Fruit fly (Drosophila melanogaster) whole organism, pupa: Measurements from ENCODE around the gene Gk2.

Experiments
- CG10348 ChIP-seq: fragments of 200-800 bp; sonication (Bioruptor generic); IDR thresholded peaks from 2 replicates; pipeline ENCODE4 v1.3.6; 2022; ENCODE audit warnings: missing biosample characterization, missing genetic modification characterization
- CG12605 ChIP-seq: fragments of 200-800 bp; sonication (Bioruptor generic); IDR thresholded peaks from 2 replicates; pipeline ENCODE4 v1.3.6; 2022; ENCODE audit warnings: missing biosample characterization, missing genetic modification characterization
- CG13204 ChIP-seq: fragments of 200-800 bp; sonication (Bioruptor generic); optimal IDR thresholded peaks from 2 replicates; lab custom pipeline; 2018; ENCODE audit warnings: missing biosample characterization, mild to moderate bottlenecking, missing genetic modification characterization, moderate library complexity
- CG14655 ChIP-seq: fragments of 200-800 bp; sonication (Bioruptor generic); optimal IDR thresholded peaks from 3 replicates; lab custom pipeline; 2017; ENCODE audit warnings: mild to moderate bottlenecking, missing biosample characterization, missing genetic modification reagents, missing genetic modification characterization
- CG15710 ChIP-seq: fragments of 200-800 bp; sonication (Bioruptor generic); optimal IDR thresholded peaks from 2 replicates; lab custom pipeline; 2018; ENCODE audit warnings: missing biosample characterization, mild to moderate bottlenecking, missing genetic modification characterization, moderate library complexity
- CG17806 ChIP-seq: fragments of 200-800 bp; sonication (Bioruptor generic); optimal IDR thresholded peaks from 2 replicates; lab custom pipeline; 2018; ENCODE audit warnings: missing biosample characterization, mild to moderate bottlenecking, missing genetic modification characterization, moderate library complexity
- CG32121 ChIP-seq: fragments of 200-800 bp; sonication (Bioruptor generic); IDR thresholded peaks from 2 replicates; pipeline ENCODE4 v1.3.6; 2022; ENCODE audit warnings: missing biosample characterization, missing genetic modification characterization
- CG34367 ChIP-seq: fragments of 200-800 bp; sonication (Bioruptor generic); optimal IDR thresholded peaks from 2 replicates; lab custom pipeline; 2018; ENCODE audit warnings: missing biosample characterization, mild to moderate bottlenecking, missing genetic modification characterization
- CG4496 ChIP-seq: fragments of 200-800 bp; sonication (Bioruptor generic); IDR thresholded peaks from 3 replicates; pipeline ENCODE4 v1.3.6; 2022; ENCODE audit warnings: missing biosample characterization, missing genetic modification characterization
- CG8159 ChIP-seq: fragments of 200-800 bp; sonication (Bioruptor generic); optimal IDR thresholded peaks from 3 replicates; lab custom pipeline; 2018; ENCODE audit warnings: missing biosample characterization, mild to moderate bottlenecking, missing genetic modification characterization, moderate library complexity
- CG8301 ChIP-seq: fragments of 200-800 bp; sonication (Bioruptor generic); optimal IDR thresholded peaks from 2 replicates; lab custom pipeline; 2018; ENCODE audit warnings: missing biosample characterization, mild to moderate bottlenecking, missing genetic modification characterization
- CG9948 ChIP-seq: fragments of 200-800 bp; sonication (Bioruptor generic); optimal IDR thresholded peaks from 2 replicates; lab custom pipeline; 2018; ENCODE audit warnings: missing biosample characterization, mild to moderate bottlenecking, missing genetic modification characterization, moderate library complexity
- D1 ChIP-seq: fragments of 200-800 bp; sonication (Bioruptor generic); optimal IDR thresholded peaks from 2 replicates; lab custom pipeline; 2018; ENCODE audit warnings: missing biosample characterization, mild to moderate bottlenecking, missing genetic modification characterization, moderate library complexity
- EcR ChIP-seq: fragments of 200-800 bp; sonication (Bioruptor generic); optimal IDR thresholded peaks from 3 replicates; lab custom pipeline; 2019; ENCODE audit warnings: missing biosample characterization, missing genetic modification characterization, mild to moderate bottlenecking, moderate library complexity, missing genetic modification reagents
- Ets98B ChIP-seq: fragments of 200-800 bp; sonication (Bioruptor generic); IDR thresholded peaks from 2 replicates; pipeline ENCODE4 v1.3.6; 2022; ENCODE audit warnings: missing biosample characterization, missing genetic modification characterization
- Pif1A ChIP-seq: fragments of 200-800 bp; sonication (Bioruptor generic); optimal IDR thresholded peaks from 3 replicates; lab custom pipeline; 2016; ENCODE audit warnings: missing biosample characterization, missing genetic modification characterization
- Pif1B ChIP-seq: fragments of 200-800 bp; sonication (Bioruptor generic); optimal IDR thresholded peaks from 3 replicates; lab custom pipeline; 2016; ENCODE audit warnings: missing biosample characterization, missing genetic modification characterization
- Snoo ChIP-seq: fragments of 200-800 bp; sonication (Bioruptor generic); optimal IDR thresholded peaks from 3 replicates; lab custom pipeline; 2017; ENCODE audit warnings: missing biosample characterization, mild to moderate bottlenecking, missing genetic modification characterization, inconsistent platforms
- fd96Ca ChIP-seq: fragments of 200-800 bp; sonication (Bioruptor generic); IDR thresholded peaks from 3 replicates; pipeline ENCODE4 v1.3.6; 2022; ENCODE audit warnings: missing biosample characterization, missing genetic modification characterization
- gl ChIP-seq: fragments of 200-800 bp; sonication (Bioruptor generic); optimal IDR thresholded peaks from 2 replicates; lab custom pipeline; 2018; ENCODE audit warnings: missing biosample characterization, mild to moderate bottlenecking, missing genetic modification characterization
- rn ChIP-seq: fragments of 200-800 bp; sonication (Bioruptor generic); IDR thresholded peaks from 2 replicates; pipeline ENCODE4 v1.3.6; 2022; ENCODE audit warnings: missing biosample characterization, missing genetic modification characterization

The Gk2 gene

DNA sequence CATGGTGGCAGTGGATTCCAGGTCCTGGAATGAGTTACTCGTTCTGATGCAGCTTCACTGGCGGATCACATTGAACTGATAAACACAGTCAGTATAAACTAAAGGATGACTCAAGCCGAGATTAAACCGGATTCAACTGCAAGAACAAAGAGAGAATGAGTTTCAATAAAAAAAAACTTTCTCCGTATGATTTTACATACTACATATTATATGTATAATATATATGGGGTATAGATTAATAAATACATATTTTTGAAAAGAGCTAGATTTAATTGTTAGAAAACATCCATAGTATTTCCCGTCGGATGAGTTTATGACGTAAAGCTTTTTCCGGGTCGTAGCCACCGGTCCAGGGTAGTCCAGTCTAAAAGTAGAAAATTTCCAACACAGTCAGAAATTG is 14.1 kb upstream of the Gk2 start, which contains the start of gene CG12035:
Gene CG12035, plus strand, starts transcription at position 301 of the 400 bp plus-strand sequence.
- TF ChIP-seq CG32121, result no peak
- TF ChIP-seq D1 (tag; lab: Kevin White, UChicago), result no peak
- no peak for TF ChIP-seq fd96Ca (GFP tag; lab: Robert Waterston, UW)
- no peak for TF ChIP-seq CG4496 (GFP tag; lab: Robert Waterston, UW)
- TF ChIP-seq CG17806, result no peak
- TF ChIP-seq CG14655 (GFP tag; lab: Kevin White, UChicago), result no peak
- no peak for TF ChIP-seq CG12605

DNA sequence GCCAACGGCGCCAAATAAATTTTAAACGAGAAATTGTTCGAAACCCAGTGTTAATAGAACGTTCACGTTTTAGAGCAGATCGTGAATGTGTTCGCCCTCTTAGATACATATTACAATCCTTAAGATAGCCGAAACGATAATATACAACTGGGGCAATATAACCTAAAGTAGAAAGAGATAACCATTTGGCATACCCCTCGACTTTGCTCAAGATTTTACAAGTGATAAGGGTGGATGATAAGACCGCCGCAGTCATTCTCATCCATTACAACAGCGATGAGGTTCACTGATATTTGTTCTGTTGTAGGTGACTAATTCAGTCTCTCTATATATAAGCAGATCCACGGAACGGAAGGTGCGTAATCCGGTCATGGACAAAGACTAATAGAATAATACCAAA is 11.5 kb upstream of the Gk2 start:
- TF ChIP-seq fd96Ca (GFP tag; lab: Robert Waterston, UW), result no peak
- no peak for TF ChIP-seq Pif1A (GFP tag; lab: Kevin White, UChicago)
- TF ChIP-seq CG15710, result no peak
- no peak for TF ChIP-seq Snoo (tag; lab: Kevin White, UChicago)
- no peak for TF ChIP-seq CG8159 (tag; lab: Kevin White, UChicago)
- TF ChIP-seq EcR (GFP tag; lab: Kevin White, UChicago), result peak; percentile 9
- TF ChIP-seq CG4496 (GFP tag; lab: Robert Waterston, UW), result no peak

DNA sequence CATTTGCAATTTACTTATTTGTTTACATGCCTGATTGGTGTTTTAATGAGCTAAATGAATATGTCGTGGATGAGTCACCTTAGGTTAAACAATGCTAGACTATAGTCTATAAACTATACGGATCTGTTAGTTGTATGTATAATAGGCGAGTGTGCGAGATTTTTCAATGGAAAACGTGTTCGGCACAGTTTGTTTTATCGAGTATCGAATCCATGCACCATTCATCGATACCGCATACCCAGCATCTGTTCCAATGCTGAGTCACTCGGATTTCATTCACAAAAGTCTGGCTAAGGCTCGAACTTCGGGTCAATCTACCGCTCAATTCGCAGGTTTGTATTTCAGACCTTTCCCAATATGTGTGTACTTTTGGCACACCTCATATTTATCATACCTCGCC is 10.8 kb upstream of the Gk2 start:
- no peak for TF ChIP-seq CG8159 (tag; lab: Kevin White, UChicago)
- no peak for TF ChIP-seq CG32121
- TF ChIP-seq Snoo (tag; lab: Kevin White, UChicago), result no peak
- no peak for TF ChIP-seq Pif1A (GFP tag; lab: Kevin White, UChicago)
- no peak for TF ChIP-seq CG4496 (GFP tag; lab: Robert Waterston, UW)
- no peak for TF ChIP-seq CG12605
- no peak for TF ChIP-seq CG8301
- TF ChIP-seq CG17806, result no peak
- no peak for TF ChIP-seq Ets98B
- TF ChIP-seq CG14655 (GFP tag; lab: Kevin White, UChicago), result no peak
- TF ChIP-seq fd96Ca (GFP tag; lab: Robert Waterston, UW), result no peak
- TF ChIP-seq gl (tag; lab: Kevin White, UChicago), result no peak
- no peak for TF ChIP-seq EcR (GFP tag; lab: Kevin White, UChicago)
- TF ChIP-seq rn, result no peak
- TF ChIP-seq CG13204 (GFP tag; lab: Kevin White, UChicago), result no peak
- TF ChIP-seq, all 21 proteins: peak for 0

DNA sequence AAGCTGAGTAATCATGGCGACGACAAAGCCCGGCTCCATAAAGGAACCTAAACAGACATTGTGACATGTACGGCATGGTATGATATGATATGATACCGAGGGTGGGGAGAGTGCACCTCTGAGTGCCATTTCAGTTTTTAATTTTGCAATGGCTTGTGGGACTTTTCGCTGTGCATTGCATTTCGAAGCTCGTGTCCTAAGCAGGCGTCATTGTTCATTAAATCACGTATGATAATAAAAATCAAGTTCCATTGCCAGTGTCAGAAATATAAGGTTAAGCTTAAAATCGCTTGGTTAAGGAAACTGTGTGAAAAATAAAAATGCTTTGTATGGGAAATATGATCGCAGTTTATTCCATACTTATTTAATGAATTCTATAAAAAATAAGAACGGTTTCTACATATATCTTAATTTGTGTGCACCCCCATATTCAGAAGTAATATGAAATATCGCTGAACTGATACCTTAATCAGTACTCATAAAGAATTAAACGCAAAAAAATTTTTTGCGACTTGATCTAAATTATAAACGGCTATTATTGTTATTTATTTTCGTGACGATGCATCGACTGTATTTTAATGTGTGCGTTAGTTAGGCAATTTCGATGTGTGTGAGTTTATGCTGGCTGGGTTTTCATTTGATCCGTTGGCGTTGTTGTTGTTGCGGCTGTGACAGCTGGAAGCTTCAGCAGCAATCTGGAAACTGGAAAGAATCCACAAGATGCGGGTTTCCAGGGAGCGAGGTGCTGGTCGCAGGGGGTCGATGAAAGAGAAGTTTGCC is 8.6 kb upstream of the Gk2 start:
- TF ChIP-seq CG4496 (GFP tag; lab: Robert Waterston, UW), result no peak
- no peak for TF ChIP-seq CG9948 (tag; lab: Kevin White, UChicago)
- TF ChIP-seq CG10348 (GFP tag; lab: Robert Waterston, UW), result no peak
- TF ChIP-seq CG15710, result no peak
- TF ChIP-seq rn, result no peak
- no peak for TF ChIP-seq Pif1A (GFP tag; lab: Kevin White, UChicago)
- no peak for TF ChIP-seq Ets98B
- no peak for TF ChIP-seq CG13204 (GFP tag; lab: Kevin White, UChicago)
- no peak for TF ChIP-seq CG34367 (tag; lab: Kevin White, UChicago)
- no peak for TF ChIP-seq CG32121
- no peak for TF ChIP-seq CG12605

DNA sequence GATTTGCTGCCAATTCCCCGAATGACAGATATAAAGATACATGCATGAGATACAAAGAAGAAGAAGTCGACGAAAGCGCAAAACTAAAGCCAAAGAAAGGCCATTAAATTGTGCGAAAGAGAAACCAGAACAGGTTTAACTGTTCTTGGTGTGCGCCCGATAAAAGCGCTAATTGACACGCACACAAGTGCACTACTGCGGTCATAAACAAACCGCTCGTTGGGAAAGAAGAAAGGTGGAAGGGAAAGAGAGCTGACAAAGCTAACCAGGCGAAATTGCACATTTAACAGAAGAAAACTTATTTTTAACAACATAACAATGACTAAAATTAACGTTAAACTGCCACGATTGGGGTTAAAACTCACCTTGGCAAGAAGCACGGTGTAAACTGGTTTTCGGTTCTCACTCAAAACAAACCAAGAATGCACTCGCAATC is 8.0 kb upstream of the Gk2 start:
- TF ChIP-seq CG8159 (tag; lab: Kevin White, UChicago) (no peak), EcR (GFP tag; lab: Kevin White, UChicago) (peak; percentile 73), CG13204 (GFP tag; lab: Kevin White, UChicago) (peak; percentile 3)

DNA sequence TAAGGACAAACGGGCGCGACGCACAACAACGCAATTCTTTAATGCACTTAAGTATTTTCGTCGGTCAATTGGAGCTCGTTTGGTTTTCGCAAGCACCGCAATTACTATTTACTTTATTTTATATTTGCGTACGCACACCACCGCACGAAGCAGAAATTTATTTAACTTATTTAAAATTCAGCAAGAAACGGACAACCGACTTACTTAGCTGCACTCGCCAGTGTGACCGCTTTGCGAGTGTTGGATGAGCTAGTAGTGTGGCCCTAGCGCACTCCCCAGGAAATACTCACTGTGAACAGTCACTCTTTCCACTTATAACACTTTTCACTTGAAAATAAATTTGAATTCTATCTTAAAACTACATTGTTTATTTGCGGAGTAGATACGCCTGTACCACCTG is 7.3 kb upstream of the Gk2 start, which contains the start of gene drpr:
Gene drpr, minus strand, starts transcription at position 235 of the 400 bp plus-strand sequence.
- TF ChIP-seq CG12605 (no peak), Ets98B (peak; percentile 15; the same call in 1 of the 2 replicates), CG8159 (tag; lab: Kevin White, UChicago) (peak; percentile 18), CG32121 (no peak), Snoo (tag; lab: Kevin White, UChicago) (peak; percentile 53), Pif1B (peak; percentile 61)

DNA sequence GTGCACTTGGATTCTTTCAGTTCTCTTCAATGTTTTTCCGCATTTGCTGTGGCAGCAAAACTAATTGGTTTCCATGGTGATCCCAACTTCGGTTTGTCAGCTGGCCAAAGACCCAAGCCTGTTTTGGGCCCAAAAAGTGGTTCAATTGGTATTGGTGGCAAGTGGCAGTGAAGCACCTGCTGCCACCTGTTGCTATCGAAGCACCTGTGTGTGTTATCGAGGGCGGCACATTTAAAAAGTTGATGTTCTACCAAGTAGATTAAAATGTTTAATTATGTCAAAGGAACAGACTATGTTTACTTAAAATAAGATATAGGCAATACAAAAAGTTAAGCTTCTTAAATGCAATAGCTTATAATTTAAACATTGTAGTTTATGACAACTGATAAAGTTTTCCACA is 2.6 kb upstream of the Gk2 start, which contains the start of gene Oseg4:
Gene Oseg4, minus strand, starts transcription at position 165 of the 400 bp plus-strand sequence.
- TF ChIP-seq CG14655 (GFP tag; lab: Kevin White, UChicago) (no peak), CG12605 (peak; percentile 54; the same call in 1 of the 2 replicates)
